Worm (Caenorhabditis elegans) whole organism, midembryonic: ENCODE data around the gene F59A7.2.

Source experiments
- T22C8.4 ChIP-seq: fragments of 200-800 bp; sonication (Bioruptor generic); IDR thresholded peaks from 2 replicates; pipeline ENCODE4 v1.3.6; 2022; ENCODE audit warnings: missing genetic modification characterization, missing compliant biosample characterization
- cog-1 ChIP-seq: sonication (generic microtip); optimal IDR thresholded peaks from 2 replicates; lab custom pipeline; 2016; ENCODE audit warnings: missing genetic modification characterization, missing compliant biosample characterization
- flt-1 ChIP-seq: fragments of 200-800 bp; sonication (Bioruptor generic); IDR thresholded peaks from 2 replicates; pipeline ENCODE4 v1.3.6; 2022; ENCODE audit warnings: missing genetic modification characterization, missing compliant biosample characterization
- klf-2 ChIP-seq: fragments of 200-800 bp; sonication (Bioruptor generic); conservative IDR thresholded peaks from 2 replicates; pipeline ENCODE4 v1.3.6; 2022; ENCODE audit warnings: missing genetic modification reagents, missing genetic modification characterization, missing compliant biosample characterization
- med-1 ChIP-seq: sonication (generic microtip); optimal IDR thresholded peaks from 2 replicates; lab custom pipeline; 2017; ENCODE audit warnings: missing genetic modification characterization, mild to moderate bottlenecking, missing compliant biosample characterization, antibody characterized with exemption, missing genetic modification reagents; ENCODE audit not compliant: insufficient read depth
- ref-1 ChIP-seq: fragments of 200-800 bp; sonication (Bioruptor generic); conservative IDR thresholded peaks from 2 replicates; pipeline ENCODE4 v1.3.6; 2022; ENCODE audit warnings: missing genetic modification reagents, missing genetic modification characterization, missing compliant biosample characterization
- tab-1 ChIP-seq: fragments of 200-800 bp; sonication (Bioruptor generic); IDR thresholded peaks from 2 replicates; pipeline ENCODE4 v1.3.6; 2022; ENCODE audit warnings: missing genetic modification characterization, missing compliant biosample characterization
- ztf-23 ChIP-seq: fragments of 200-800 bp; sonication (Bioruptor generic); IDR thresholded peaks from 2 replicates; pipeline ENCODE4 v1.3.6; 2022; ENCODE audit warnings: missing genetic modification reagents, missing genetic modification characterization, missing compliant biosample characterization
- ztf-29 ChIP-seq: fragments of 200-800 bp; sonication (Bioruptor generic); IDR thresholded peaks from 2 replicates; pipeline ENCODE4 v1.3.6; 2022; ENCODE audit warnings: missing genetic modification reagents, missing genetic modification characterization, missing compliant biosample characterization

DNA sequence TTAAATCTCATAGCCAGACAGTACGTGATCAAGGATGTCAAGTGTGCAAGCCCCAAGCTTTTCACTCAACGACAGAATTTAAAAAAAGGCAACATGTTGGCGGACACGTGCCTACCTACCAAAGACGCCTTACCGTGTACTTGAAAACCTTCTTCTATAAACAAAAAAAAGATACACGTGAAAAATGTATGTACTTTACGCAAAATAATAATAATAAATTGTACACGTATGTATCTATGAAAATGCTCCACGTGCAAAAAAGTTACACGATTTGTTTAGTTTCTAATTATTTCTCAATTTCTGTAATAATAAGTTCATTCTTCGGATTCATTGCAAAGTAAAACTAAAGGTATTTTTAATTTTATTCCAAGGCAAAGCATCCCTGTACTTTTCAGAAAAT lies 11.7 kb downstream of the F59A7.2 start, which contains the start of gene cysl-4:
- TF ChIP-seq flt-1 (GFP tag; lab: Robert Waterston, UW) (no peak), tab-1 (GFP tag; lab: Robert Waterston, UW) (no peak), ztf-23 (no peak), T22C8.4 (GFP tag; lab: Robert Waterston, UW) (no peak), ref-1 (GFP tag; lab: Robert Waterston, UW) (no peak), klf-2 (GFP tag; lab: Robert Waterston, UW) (no peak), ztf-29 (GFP tag; lab: Robert Waterston, UW) (no peak), med-1 (GFP tag; lab: Kevin White, UChicago) (no peak), cog-1 (tag; lab: Kevin White, UChicago) (no peak)
